Worm (Caenorhabditis elegans) whole organism, L1 larva: ENCODE results near the gene rab-39.
A peak's percentile ranks its signal among the peaks of the same experiment; 100 is the strongest.

Experiments used
- C16A3.4 ChIP-seq: fragments of 150-350 bp; optimal IDR thresholded peaks from 2 replicates; lab custom pipeline; 2014; ENCODE audit warnings: missing biosample characterization, missing genetic modification characterization
- efl-1 ChIP-seq, 4 experiments: fragments of 150-350 bp; optimal IDR thresholded peaks in 3 of 4; peaks in 1 of 4; 1 replicate in 1 of 4; 2 replicates in 3 of 4; lab custom pipeline; 2014; ENCODE audit warnings: missing biosample characterization in 2 of 4, missing genetic modification characterization in 2 of 4, missing genetic modification reagents in 2 of 4
- mdl-1 ChIP-seq, 2 experiments: fragments of 150-350 bp; optimal IDR thresholded peaks; 2 replicates each; lab custom pipeline; 2014 to 2017; ENCODE audit warnings: missing biosample characterization in 2 of 2, missing genetic modification characterization in 2 of 2, inconsistent platforms in 1 of 2
- nhr-12 ChIP-seq: sonication (generic microtip); optimal IDR thresholded peaks from 2 replicates; lab custom pipeline; 2017; ENCODE audit warnings: missing biosample characterization, missing genetic modification characterization
- nhr-19 ChIP-seq: fragments of 200-800 bp; sonication (Bioruptor generic); conservative IDR thresholded peaks from 2 replicates; pipeline ENCODE4 v1.3.6; 2022; ENCODE audit warnings: missing genetic modification characterization, missing compliant biosample characterization
- nhr-237 ChIP-seq: fragments of 150-350 bp; optimal IDR thresholded peaks from 2 replicates; lab custom pipeline; 2014; ENCODE audit warnings: missing biosample characterization, missing genetic modification characterization
- pqm-1 ChIP-seq: sonication (generic microtip); optimal IDR thresholded peaks from 3 replicates; lab custom pipeline; 2017; ENCODE audit warnings: missing biosample characterization, missing genetic modification characterization
- snpc-4 ChIP-seq: fragments of 150-350 bp; optimal IDR thresholded peaks from 2 replicates; lab custom pipeline; 2014; ENCODE audit warnings: missing biosample characterization, missing genetic modification characterization
- unc-62 ChIP-seq: fragments of 150-350 bp; optimal IDR thresholded peaks from 2 replicates; lab custom pipeline; 2014; ENCODE audit warnings: missing biosample characterization, missing genetic modification reagents, missing genetic modification characterization

DNA sequence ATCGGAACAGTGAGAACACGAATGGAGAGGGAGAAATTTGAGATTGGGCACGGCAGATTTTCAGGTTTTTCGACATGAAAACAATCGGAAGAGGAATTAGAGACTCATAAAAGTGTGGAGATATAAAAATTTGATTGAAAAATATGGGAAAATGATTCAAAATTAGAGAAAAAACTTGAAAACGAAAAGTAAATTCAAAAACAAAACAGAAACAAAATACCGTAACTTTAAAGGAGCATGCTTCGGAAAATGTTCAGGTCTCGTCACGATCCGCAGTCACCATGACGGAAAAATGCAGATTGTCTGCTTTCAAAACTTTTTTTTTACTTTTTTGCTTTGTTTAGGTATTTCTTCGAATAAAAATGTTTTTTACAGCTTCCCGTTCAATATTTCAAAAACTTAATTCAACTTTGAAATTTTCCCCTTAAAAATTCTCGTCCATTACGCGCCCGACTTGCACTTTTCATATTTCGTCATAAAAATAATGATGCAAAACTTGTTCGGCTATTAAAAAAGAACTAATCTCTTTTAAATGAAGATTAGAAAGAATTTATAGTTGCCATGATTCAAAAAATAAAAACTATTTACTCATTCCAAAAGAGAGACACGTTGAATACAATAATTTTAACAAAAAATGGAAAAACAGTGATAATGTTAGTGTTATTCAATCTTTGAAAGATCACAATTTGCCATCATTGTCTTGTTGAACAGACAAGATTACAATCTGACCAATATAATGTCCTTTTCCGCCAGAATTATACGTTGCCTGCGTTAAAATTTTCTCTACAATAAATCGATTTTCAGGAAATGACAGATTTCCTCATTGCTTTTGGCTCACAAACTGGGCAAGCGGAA, 37.3 kb downstream of the rab-39 start, which contains the start of gene mtrr-1:
- TF ChIP-seq nhr-12 (tag; lab: Kevin White, UChicago) (no peak), C16A3.4 (no peak), mdl-1 (tag; optimal IDR thresholded peaks at IDR 0.05; lab: Kevin White, UChicago) (no peak), nhr-19 (GFP tag; lab: Robert Waterston, UW) (peak; percentile 49), unc-62 (GFP tag; lab: Kevin White, UChicago) (no peak), snpc-4 (tag; lab: Kevin White, UChicago) (no peak), pqm-1 (no peak), efl-1 (optimal IDR thresholded peaks at IDR 0.05; lab: Kevin White, UChicago) (peak; percentile 38 to 41), efl-1 (GFP tag; optimal IDR thresholded peaks at IDR 0.05 in 1 of 2; lab: Kevin White, UChicago) (peak in 1 of 2 experiments; percentile 37), nhr-237 (tag; lab: Kevin White, UChicago) (no peak)
